Worm (Caenorhabditis elegans): ENCODE results near the gene srz-95.
"Not testable (repeated sequence)": the region's sequence is repeated elsewhere in the genome, so short reads cannot be mapped to it uniquely, and the experiment has no call there.

srz-95 gene

DNA sequence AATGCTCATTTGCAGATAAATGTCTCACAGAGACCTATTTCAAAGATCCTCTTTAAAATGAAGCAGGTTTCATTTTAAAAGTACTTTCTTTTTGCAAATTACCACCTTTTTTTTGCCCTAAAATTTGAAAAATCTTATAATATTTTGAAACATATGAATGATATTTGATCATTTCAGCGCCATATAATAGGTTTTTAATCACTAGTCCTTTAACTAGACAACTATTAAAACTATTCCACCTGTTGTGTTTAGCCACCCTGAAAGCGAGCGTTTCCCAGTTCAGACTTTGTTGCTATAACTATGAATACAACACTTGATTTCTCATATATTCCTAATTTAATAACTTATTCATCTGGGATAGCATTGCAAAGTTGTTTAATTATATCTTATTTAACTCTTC is at the start of gene srz-95:
Gene srz-95, plus strand, starts transcription at position 301 of the 400 bp plus-strand sequence.
- no peak for TF ChIP-seq him-1 (tag; optimal IDR thresholded peaks at IDR 0.05)
- no peak for TF ChIP-seq dao-5 (tag; optimal IDR thresholded peaks at IDR 0.05)
- no peak for TF ChIP-seq W03F9.2 (tag; optimal IDR thresholded peaks at IDR 0.05)

ce11 chrV:16948011-16948410 is 43.8 kb upstream of the srz-95 start, which contains the start of gene fbxa-112:
fbxa-112 (minus strand) TSS chrV:16948111.
- not testable (repeated sequence) for TF ChIP-seq him-1, W03F9.2, dao-5 (tag; optimal IDR thresholded peaks at IDR 0.05)

- TF ChIP-seq W03F9.2, dao-5, him-1 (tag; optimal IDR thresholded peaks at IDR 0.05): not testable (repeated sequence)
These were observed 42.2 kb upstream of the srz-95 start, which contains the start of gene fbxa-111 for ce11 chrV:16949609-16950008. fbxa-111 (minus strand) TSS chrV:16949709.

DNA sequence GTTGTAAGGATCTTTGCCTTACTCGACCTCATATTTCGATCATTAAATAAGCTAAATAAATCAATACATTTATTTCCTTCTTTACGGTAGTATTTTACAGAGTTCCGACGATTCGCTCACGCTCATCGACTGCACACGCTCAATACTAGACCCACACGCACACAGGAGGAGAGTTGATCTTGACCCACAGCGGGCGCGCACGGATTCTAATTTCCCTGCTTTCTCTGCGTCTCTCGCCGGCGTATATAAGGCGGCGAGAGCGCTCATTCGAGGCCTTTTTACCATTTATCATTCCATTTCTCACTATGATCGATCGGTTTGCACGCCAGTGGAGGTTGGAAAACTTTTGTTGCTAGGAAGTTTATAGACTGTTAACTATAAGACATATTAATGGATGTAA is 41.8 kb upstream of the srz-95 start:
- TF ChIP-seq dao-5 (tag; optimal IDR thresholded peaks at IDR 0.05) (no peak), him-1 (tag; optimal IDR thresholded peaks at IDR 0.05) (no peak), W03F9.2 (tag; optimal IDR thresholded peaks at IDR 0.05) (no peak)

ce11 chrV:16951504-16951903 is 40.3 kb upstream of the srz-95 start, which contains the start of gene clec-238:
clec-238 (plus strand) TSS chrV:16951804.
- TF ChIP-seq W03F9.2 (tag; optimal IDR thresholded peaks at IDR 0.05) (no peak), dao-5 (tag; optimal IDR thresholded peaks at IDR 0.05) (no peak), him-1 (tag; optimal IDR thresholded peaks at IDR 0.05) (no peak)

- TF ChIP-seq him-1 (tag; optimal IDR thresholded peaks at IDR 0.05) (no peak), W03F9.2 (tag; optimal IDR thresholded peaks at IDR 0.05) (no peak), dao-5 (tag; optimal IDR thresholded peaks at IDR 0.05) (no peak)
These were observed 37.1 kb upstream of the srz-95 start, which contains the start of gene srh-206 for ce11 chrV:16954766-16955165. srh-206 (minus strand) TSS chrV:16954866.

ce11 chrV:16956229-16956628 is 35.6 kb upstream of the srz-95 start, which contains the start of gene clec-239:
clec-239 (plus strand) TSS chrV:16956529.
- no peak for TF ChIP-seq dao-5 (tag; optimal IDR thresholded peaks at IDR 0.05)
- no peak for TF ChIP-seq him-1 (tag; optimal IDR thresholded peaks at IDR 0.05)
- no peak for TF ChIP-seq W03F9.2 (tag; optimal IDR thresholded peaks at IDR 0.05)

DNA sequence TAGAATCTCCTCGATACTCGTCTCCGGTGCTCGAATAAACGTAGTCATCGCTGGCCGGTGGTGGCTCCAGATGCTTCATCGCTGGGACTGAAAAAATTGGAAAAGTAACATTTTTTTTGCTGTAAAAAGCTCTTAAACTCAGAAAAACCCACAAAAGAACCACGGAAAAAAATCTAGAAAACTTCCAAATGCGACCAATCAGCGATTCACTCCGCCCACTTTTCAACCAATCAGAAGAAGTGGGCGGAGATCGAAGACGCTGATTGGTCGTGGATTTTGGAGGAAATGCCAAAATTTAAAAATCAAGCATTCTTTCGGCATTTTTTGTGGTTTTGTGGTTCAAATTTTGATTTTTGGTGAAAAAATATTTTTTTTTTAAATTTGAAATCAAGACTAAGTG is 32.9 kb upstream of the srz-95 start:
- TF ChIP-seq him-1 (tag; optimal IDR thresholded peaks at IDR 0.05) (no peak), W03F9.2 (tag; optimal IDR thresholded peaks at IDR 0.05) (no peak), dao-5 (tag; optimal IDR thresholded peaks at IDR 0.05) (no peak)

DNA sequence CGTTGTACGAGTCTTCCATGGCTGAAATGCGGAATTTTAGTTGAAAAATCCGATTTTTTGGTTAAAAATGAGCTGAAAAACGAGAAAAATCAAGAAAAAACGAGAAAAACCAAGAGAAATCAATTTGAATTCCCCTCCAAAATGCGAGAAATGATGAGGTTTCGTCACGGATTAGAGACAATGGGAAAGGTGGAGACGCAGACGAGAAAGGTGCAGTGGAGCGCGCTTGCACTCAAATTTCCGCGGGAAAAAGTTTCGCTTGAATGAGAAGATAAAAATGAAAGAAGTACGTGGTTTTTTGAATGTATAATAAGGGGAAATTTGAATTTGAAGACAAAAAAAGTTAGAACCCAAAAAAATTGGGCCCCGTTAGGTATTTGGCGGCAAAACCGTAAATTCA is 26.2 kb upstream of the srz-95 start, which contains the start of gene efl-1:
Gene efl-1, minus strand, starts transcription at position 21 of the 400 bp plus-strand sequence.
- no peak for TF ChIP-seq dao-5 (tag; optimal IDR thresholded peaks at IDR 0.05)
- TF ChIP-seq W03F9.2 (tag; optimal IDR thresholded peaks at IDR 0.05) = peak; percentile 86

- TF ChIP-seq W03F9.2 (tag; optimal IDR thresholded peaks at IDR 0.05) = no peak
- TF ChIP-seq him-1 (tag; optimal IDR thresholded peaks at IDR 0.05) = no peak
- no peak for TF ChIP-seq dao-5 (tag; optimal IDR thresholded peaks at IDR 0.05)
These were observed 25.2 kb upstream of the srz-95 start, which contains the start of gene fbxa-90 for ce11 chrV:16966636-16967035. fbxa-90 (plus strand) TSS chrV:16966814.

- TF ChIP-seq him-1 (tag; optimal IDR thresholded peaks at IDR 0.05) (no peak), W03F9.2 (tag; optimal IDR thresholded peaks at IDR 0.05) (no peak), dao-5 (tag; optimal IDR thresholded peaks at IDR 0.05) (no peak)
These were observed 19.7 kb upstream of the srz-95 start, which contains the start of gene srh-119 for ce11 chrV:16972134-16972533. srh-119 (plus strand) TSS chrV:16972434.

DNA sequence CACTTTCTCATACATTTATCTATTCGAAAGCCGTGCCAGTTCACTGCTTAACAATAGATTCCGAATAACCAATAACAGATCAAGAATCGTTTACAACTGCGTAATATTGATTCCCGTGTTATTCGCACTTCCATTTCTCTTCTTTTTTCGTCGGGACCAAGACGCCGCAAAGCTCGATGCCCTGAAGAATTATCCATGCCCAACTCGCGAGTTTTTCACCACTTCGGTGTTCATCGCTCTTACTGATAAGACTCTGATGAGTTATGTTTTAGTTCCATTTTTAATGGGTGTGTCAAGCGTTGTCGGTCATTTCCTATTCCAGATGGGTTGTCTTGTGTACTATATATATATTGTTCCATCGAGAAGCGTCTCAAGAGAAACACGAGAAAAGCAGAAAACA is 18.5 kb upstream of the srz-95 start:
- TF ChIP-seq him-1 (tag; optimal IDR thresholded peaks at IDR 0.05) (no peak), dao-5 (tag; optimal IDR thresholded peaks at IDR 0.05) (no peak)

- TF ChIP-seq W03F9.2 (tag; optimal IDR thresholded peaks at IDR 0.05) = no peak
- no peak for TF ChIP-seq him-1 (tag; optimal IDR thresholded peaks at IDR 0.05)
- no peak for TF ChIP-seq dao-5 (tag; optimal IDR thresholded peaks at IDR 0.05)
These were observed 16.9 kb upstream of the srz-95 start, which contains the start of gene srx-54 for ce11 chrV:16974919-16975318. srx-54 (plus strand) TSS chrV:16975219.

DNA sequence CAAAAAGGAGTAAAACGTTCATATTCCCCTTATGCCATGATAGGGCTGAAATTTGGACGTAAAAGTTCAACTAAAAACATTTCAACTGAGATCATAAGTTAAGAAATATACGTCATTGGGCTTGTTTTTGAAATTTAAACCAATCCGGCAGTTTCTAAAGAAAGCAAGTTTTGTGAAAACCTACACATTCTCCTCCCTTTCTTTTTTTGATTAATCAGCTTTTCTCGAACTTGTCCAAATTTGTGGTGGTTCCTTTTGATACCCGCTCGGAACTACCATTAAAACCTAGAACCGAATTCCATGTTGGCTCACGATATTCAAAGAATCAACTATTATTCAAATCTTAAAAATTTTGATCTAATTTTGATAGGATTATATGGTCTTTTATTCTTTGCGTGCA is 11.5 kb upstream of the srz-95 start, which contains the start of gene srz-54:
Gene srz-54, plus strand, starts transcription at position 301 of the 400 bp plus-strand sequence.
- TF ChIP-seq W03F9.2 (tag; optimal IDR thresholded peaks at IDR 0.05) (no peak), him-1 (tag; optimal IDR thresholded peaks at IDR 0.05) (no peak)

DNA sequence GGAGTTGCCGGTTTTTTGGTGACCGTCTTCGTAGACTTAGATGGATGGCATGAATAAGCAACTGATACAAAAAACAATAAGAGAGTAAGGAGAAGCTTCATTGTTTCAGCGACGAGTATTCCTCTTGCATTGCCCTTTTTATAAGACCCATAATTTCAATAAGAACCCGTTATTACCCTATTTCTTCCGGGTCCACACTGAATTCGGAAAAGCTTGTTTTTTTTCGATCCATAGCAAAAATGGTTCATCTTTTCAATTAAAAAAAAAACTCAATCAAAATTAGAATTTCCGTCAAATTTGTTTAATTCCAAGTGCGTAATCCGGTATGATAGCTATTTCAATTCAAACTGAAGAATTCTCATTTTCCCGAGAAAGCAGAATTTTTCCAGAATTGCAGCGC is 4.8 kb upstream of the srz-95 start, which contains the start of gene Y102A5C.40:
Gene Y102A5C.40, minus strand, starts transcription at position 101 of the 400 bp plus-strand sequence.
- TF ChIP-seq him-1 (tag; optimal IDR thresholded peaks at IDR 0.05) (no peak), W03F9.2 (tag; optimal IDR thresholded peaks at IDR 0.05) (no peak), dao-5 (tag; optimal IDR thresholded peaks at IDR 0.05) (no peak)

All from whole organism, L4/young adult.